Fruit fly (Drosophila melanogaster) whole organism, pupa: ENCODE data around the gene eRF3.

Source experiments
- CG10348 ChIP-seq: fragments of 200-800 bp; sonication (Bioruptor generic); IDR thresholded peaks from 2 replicates; pipeline ENCODE4 v1.3.6; 2022; ENCODE audit warnings: missing biosample characterization, missing genetic modification characterization
- CG12605 ChIP-seq: fragments of 200-800 bp; sonication (Bioruptor generic); IDR thresholded peaks from 2 replicates; pipeline ENCODE4 v1.3.6; 2022; ENCODE audit warnings: missing biosample characterization, missing genetic modification characterization
- CG13204 ChIP-seq: fragments of 200-800 bp; sonication (Bioruptor generic); optimal IDR thresholded peaks from 2 replicates; lab custom pipeline; 2018; ENCODE audit warnings: missing biosample characterization, mild to moderate bottlenecking, missing genetic modification characterization, moderate library complexity
- CG14655 ChIP-seq: fragments of 200-800 bp; sonication (Bioruptor generic); optimal IDR thresholded peaks from 3 replicates; lab custom pipeline; 2017; ENCODE audit warnings: mild to moderate bottlenecking, missing biosample characterization, missing genetic modification reagents, missing genetic modification characterization
- CG15710 ChIP-seq: fragments of 200-800 bp; sonication (Bioruptor generic); optimal IDR thresholded peaks from 2 replicates; lab custom pipeline; 2018; ENCODE audit warnings: missing biosample characterization, mild to moderate bottlenecking, missing genetic modification characterization, moderate library complexity
- CG17806 ChIP-seq: fragments of 200-800 bp; sonication (Bioruptor generic); optimal IDR thresholded peaks from 2 replicates; lab custom pipeline; 2018; ENCODE audit warnings: missing biosample characterization, mild to moderate bottlenecking, missing genetic modification characterization, moderate library complexity
- CG32121 ChIP-seq: fragments of 200-800 bp; sonication (Bioruptor generic); IDR thresholded peaks from 2 replicates; pipeline ENCODE4 v1.3.6; 2022; ENCODE audit warnings: missing biosample characterization, missing genetic modification characterization
- CG34367 ChIP-seq: fragments of 200-800 bp; sonication (Bioruptor generic); optimal IDR thresholded peaks from 2 replicates; lab custom pipeline; 2018; ENCODE audit warnings: missing biosample characterization, mild to moderate bottlenecking, missing genetic modification characterization
- CG4496 ChIP-seq: fragments of 200-800 bp; sonication (Bioruptor generic); IDR thresholded peaks from 3 replicates; pipeline ENCODE4 v1.3.6; 2022; ENCODE audit warnings: missing biosample characterization, missing genetic modification characterization
- CG8159 ChIP-seq: fragments of 200-800 bp; sonication (Bioruptor generic); optimal IDR thresholded peaks from 3 replicates; lab custom pipeline; 2018; ENCODE audit warnings: missing biosample characterization, mild to moderate bottlenecking, missing genetic modification characterization, moderate library complexity
- CG8301 ChIP-seq: fragments of 200-800 bp; sonication (Bioruptor generic); optimal IDR thresholded peaks from 2 replicates; lab custom pipeline; 2018; ENCODE audit warnings: missing biosample characterization, mild to moderate bottlenecking, missing genetic modification characterization
- CG9948 ChIP-seq: fragments of 200-800 bp; sonication (Bioruptor generic); optimal IDR thresholded peaks from 2 replicates; lab custom pipeline; 2018; ENCODE audit warnings: missing biosample characterization, mild to moderate bottlenecking, missing genetic modification characterization, moderate library complexity
- D1 ChIP-seq: fragments of 200-800 bp; sonication (Bioruptor generic); optimal IDR thresholded peaks from 2 replicates; lab custom pipeline; 2018; ENCODE audit warnings: missing biosample characterization, mild to moderate bottlenecking, missing genetic modification characterization, moderate library complexity
- EcR ChIP-seq: fragments of 200-800 bp; sonication (Bioruptor generic); optimal IDR thresholded peaks from 3 replicates; lab custom pipeline; 2019; ENCODE audit warnings: missing biosample characterization, missing genetic modification characterization, mild to moderate bottlenecking, moderate library complexity, missing genetic modification reagents
- Ets98B ChIP-seq: fragments of 200-800 bp; sonication (Bioruptor generic); IDR thresholded peaks from 2 replicates; pipeline ENCODE4 v1.3.6; 2022; ENCODE audit warnings: missing biosample characterization, missing genetic modification characterization
- Pif1A ChIP-seq: fragments of 200-800 bp; sonication (Bioruptor generic); optimal IDR thresholded peaks from 3 replicates; lab custom pipeline; 2016; ENCODE audit warnings: missing biosample characterization, missing genetic modification characterization
- Pif1B ChIP-seq: fragments of 200-800 bp; sonication (Bioruptor generic); optimal IDR thresholded peaks from 3 replicates; lab custom pipeline; 2016; ENCODE audit warnings: missing biosample characterization, missing genetic modification characterization
- Snoo ChIP-seq: fragments of 200-800 bp; sonication (Bioruptor generic); optimal IDR thresholded peaks from 3 replicates; lab custom pipeline; 2017; ENCODE audit warnings: missing biosample characterization, mild to moderate bottlenecking, missing genetic modification characterization, inconsistent platforms
- fd96Ca ChIP-seq: fragments of 200-800 bp; sonication (Bioruptor generic); IDR thresholded peaks from 3 replicates; pipeline ENCODE4 v1.3.6; 2022; ENCODE audit warnings: missing biosample characterization, missing genetic modification characterization
- gl ChIP-seq: fragments of 200-800 bp; sonication (Bioruptor generic); optimal IDR thresholded peaks from 2 replicates; lab custom pipeline; 2018; ENCODE audit warnings: missing biosample characterization, mild to moderate bottlenecking, missing genetic modification characterization
- rn ChIP-seq: fragments of 200-800 bp; sonication (Bioruptor generic); IDR thresholded peaks from 2 replicates; pipeline ENCODE4 v1.3.6; 2022; ENCODE audit warnings: missing biosample characterization, missing genetic modification characterization

The eRF3 gene

DNA sequence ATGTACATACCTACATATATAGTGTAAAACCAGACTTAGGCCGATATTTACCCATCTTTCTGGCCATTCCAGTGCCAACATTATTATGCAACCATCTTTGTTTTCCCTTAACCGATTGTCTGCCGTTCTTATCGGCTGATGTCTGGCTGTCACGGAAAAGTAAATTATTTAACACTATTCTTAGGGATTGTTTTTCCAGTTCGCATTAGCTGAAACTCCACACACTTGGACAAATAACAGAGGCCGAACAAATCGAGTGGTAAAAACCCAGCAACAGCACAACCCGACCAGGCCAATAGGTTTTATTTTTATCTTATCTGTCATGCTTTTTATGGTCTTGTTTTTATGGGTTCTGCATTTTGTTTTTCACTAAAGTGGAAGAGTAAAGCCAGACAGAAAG, 39.3 kb downstream of the eRF3 start:
- TF ChIP-seq CG4496: no peak
- TF ChIP-seq CG34367 (tag; lab: Kevin White, UChicago): no peak
- TF ChIP-seq Pif1A (GFP tag; lab: Kevin White, UChicago): no peak
- no peak for TF ChIP-seq CG9948

dm6 chr2L:12474212-12474891, 40.1 kb downstream of the eRF3 start:
- TF ChIP-seq CG15710 (tag; lab: Kevin White, UChicago) (no peak), gl (tag; lab: Kevin White, UChicago) (no peak), Pif1B (no peak), Snoo (tag; lab: Kevin White, UChicago) (no peak), CG13204 (GFP tag; lab: Kevin White, UChicago) (no peak), Ets98B (GFP tag; lab: Robert Waterston, UW) (no peak), CG8301 (tag; lab: Kevin White, UChicago) (no peak), CG14655 (GFP tag; lab: Kevin White, UChicago) (no peak), CG9948 (no peak), fd96Ca (GFP tag; lab: Robert Waterston, UW) (no peak), CG8159 (tag; lab: Kevin White, UChicago) (no peak), CG32121 (GFP tag; lab: Robert Waterston, UW) (no peak), rn (no peak), EcR (no peak)
- TF ChIP-seq, all 21 proteins: peak for 0

DNA sequence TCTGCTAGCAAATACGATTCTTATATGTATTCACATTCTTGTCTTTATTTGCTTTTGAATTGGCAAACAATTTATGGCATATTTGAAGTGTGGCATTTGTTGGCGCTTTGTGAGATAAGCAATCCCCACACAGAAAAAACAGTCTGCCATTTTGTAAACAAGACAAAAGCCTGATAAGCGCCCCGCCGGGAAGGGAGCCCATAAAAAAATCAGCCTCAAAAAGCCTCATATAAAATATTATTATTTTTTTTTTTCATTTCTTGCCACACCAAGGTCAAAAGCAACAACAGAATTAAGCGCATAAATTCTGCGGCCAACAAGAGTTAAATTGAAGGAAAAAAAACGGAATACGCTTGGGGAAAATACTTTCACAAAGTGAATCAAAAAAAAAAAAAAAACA, 41.1 kb downstream of the eRF3 start:
- peak; percentile 53 for TF ChIP-seq Snoo (tag; lab: Kevin White, UChicago)
- 0 out of 2 replicates have a peak, but pooled peaks have one; percentile 18 for TF ChIP-seq CG32121 (GFP tag; lab: Robert Waterston, UW)
- TF ChIP-seq Pif1B: peak; percentile 32
- no peak for TF ChIP-seq Ets98B (GFP tag; lab: Robert Waterston, UW)

dm6 chr2L:12476115-12476514, 41.9 kb downstream of the eRF3 start:
- TF ChIP-seq Snoo (tag; lab: Kevin White, UChicago) (no peak), fd96Ca (GFP tag; lab: Robert Waterston, UW) (no peak), Ets98B (GFP tag; lab: Robert Waterston, UW) (no peak), rn (no peak), CG9948 (no peak), gl (tag; lab: Kevin White, UChicago) (no peak), CG8159 (tag; lab: Kevin White, UChicago) (no peak), CG17806 (tag; lab: Kevin White, UChicago) (no peak), D1 (tag; lab: Kevin White, UChicago) (no peak), Pif1A (GFP tag; lab: Kevin White, UChicago) (no peak), CG13204 (GFP tag; lab: Kevin White, UChicago) (no peak)

DNA sequence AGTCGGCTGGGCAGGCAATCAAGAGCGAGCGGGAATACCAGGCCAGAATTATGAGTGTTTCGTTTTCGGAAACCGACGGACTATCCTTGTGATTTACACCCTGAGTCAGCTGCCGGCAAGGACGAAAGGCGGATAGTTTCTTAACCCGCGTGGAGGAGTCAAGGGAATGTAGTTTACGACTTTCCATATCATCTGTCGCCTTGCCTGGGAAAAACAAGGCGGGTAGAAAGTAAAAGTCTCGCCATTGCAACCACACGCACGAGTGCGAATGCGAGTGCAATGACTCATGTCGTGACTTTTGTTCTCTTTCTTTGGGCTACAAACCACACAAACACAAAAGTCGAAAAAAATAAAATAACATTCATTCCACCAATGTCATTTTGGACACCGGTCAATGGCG, 44.2 kb downstream of the eRF3 start:
- no peak for TF ChIP-seq rn
- no peak for TF ChIP-seq CG34367 (tag; lab: Kevin White, UChicago)
- TF ChIP-seq CG4496: no peak
- TF ChIP-seq gl (tag; lab: Kevin White, UChicago): no peak
- TF ChIP-seq EcR: peak; percentile 91
- TF ChIP-seq CG12605: 0 out of 2 replicates have a peak, but pooled peaks have one; percentile 28
- TF ChIP-seq CG15710 (tag; lab: Kevin White, UChicago): no peak
- no peak for TF ChIP-seq Ets98B (GFP tag; lab: Robert Waterston, UW)
- no peak for TF ChIP-seq D1 (tag; lab: Kevin White, UChicago)
- TF ChIP-seq fd96Ca (GFP tag; lab: Robert Waterston, UW): no peak
- no peak for TF ChIP-seq Snoo (tag; lab: Kevin White, UChicago)

- TF ChIP-seq Ets98B (GFP tag; lab: Robert Waterston, UW) (no peak), CG32121 (GFP tag; lab: Robert Waterston, UW) (0 out of 2 replicates have a peak, but pooled peaks have one; percentile 31)
Observed at dm6 chr2L:12479994-12480393, 45.7 kb downstream of the eRF3 start.

DNA sequence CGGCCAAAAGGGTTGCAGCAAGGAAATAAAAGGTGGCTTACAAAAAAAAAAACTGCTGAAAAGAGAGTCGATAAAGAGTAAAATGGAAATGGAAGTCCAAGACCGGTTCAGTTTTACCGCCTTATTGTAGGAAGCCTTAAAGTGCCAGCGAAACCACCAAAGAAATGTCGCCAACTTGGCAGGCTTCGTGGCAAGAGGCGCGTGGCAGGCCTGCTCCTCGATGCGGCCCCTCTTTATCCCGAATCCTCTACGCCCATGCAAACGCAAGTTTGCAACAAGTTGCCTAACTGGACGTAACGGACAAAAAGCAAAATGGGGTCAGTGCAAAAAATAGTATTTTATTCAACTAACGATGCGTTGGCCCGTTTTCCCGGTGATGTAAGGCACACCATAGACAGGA, 46.6 kb downstream of the eRF3 start:
- TF ChIP-seq CG15710 (tag; lab: Kevin White, UChicago): no peak
- TF ChIP-seq Pif1A (GFP tag; lab: Kevin White, UChicago): no peak
- no peak for TF ChIP-seq Snoo (tag; lab: Kevin White, UChicago)
- TF ChIP-seq D1 (tag; lab: Kevin White, UChicago): no peak
- TF ChIP-seq CG34367 (tag; lab: Kevin White, UChicago): no peak
- TF ChIP-seq Pif1B: no peak
- TF ChIP-seq CG10348 (GFP tag; lab: Robert Waterston, UW): no peak
- TF ChIP-seq Ets98B (GFP tag; lab: Robert Waterston, UW): peak; percentile 32; the same call in 1 of the 2 replicates
- TF ChIP-seq rn: no peak
- no peak for TF ChIP-seq CG8301 (tag; lab: Kevin White, UChicago)
- TF ChIP-seq CG14655 (GFP tag; lab: Kevin White, UChicago): no peak
- no peak for TF ChIP-seq CG32121 (GFP tag; lab: Robert Waterston, UW)
- TF ChIP-seq CG13204 (GFP tag; lab: Kevin White, UChicago): peak; percentile 3
- TF ChIP-seq fd96Ca (GFP tag; lab: Robert Waterston, UW): no peak
- TF ChIP-seq EcR: no peak
- no peak for TF ChIP-seq CG8159 (tag; lab: Kevin White, UChicago)
- TF ChIP-seq gl (tag; lab: Kevin White, UChicago): peak; percentile 73
- no peak for TF ChIP-seq CG17806 (tag; lab: Kevin White, UChicago)
- 0 out of 3 replicates have a peak, but pooled peaks have one; percentile 13 for TF ChIP-seq CG4496
- TF ChIP-seq CG9948: no peak
- no peak for TF ChIP-seq CG12605
